Worm (Caenorhabditis elegans): ENCODE data around the gene C16C8.5.

- TF ChIP-seq sea-1 (GFP tag; conservative IDR thresholded peaks at IDR 0.05) (no peak), ama-1 (optimal IDR thresholded peaks at IDR 0.05) (no peak), flt-1 (GFP tag; IDR thresholded peaks at IDR 0.05) (no peak), hmbx-1 (tag; optimal IDR thresholded peaks at IDR 0.05) (no peak), scrt-1 (GFP tag; IDR thresholded peaks at IDR 0.05) (no peak), F13C5.2 (tag; optimal IDR thresholded peaks at IDR 0.05) (no peak), ceh-36 (tag; optimal IDR thresholded peaks at IDR 0.05) (no peak), tra-4 (tag; optimal IDR thresholded peaks at IDR 0.05) (no peak)
Measured at ce11 chrII:3470549-3470948, 25.4 kb upstream of the C16C8.5 start, which contains the start of gene Y49F6B.20.
